Comparison of ENCODE assay signal across 1 fruit fly cellular context in genomic region chrX:3380198-3380597, dm6.
TF ChIP-seq lines count a peak whose summit lies in the region.

No protein-coding gene starts in this region.

TF ChIP-seq in whole organism, prepupa, 60 proteins besides CTCF, POLR2A, EP300 and RAD21 (continued from another document):
- TF ChIP-seq achi (GFP tag; optimal IDR thresholded peaks at IDR 0.05; lab: Kevin White, UChicago) (peak; percentile 58), net (GFP tag; optimal IDR thresholded peaks at IDR 0.05; lab: Kevin White, UChicago) (peak; percentile 77), CG4318 (GFP tag; optimal IDR thresholded peaks at IDR 0.05; lab: Kevin White, UChicago) (peak; percentile 47), CG8632 (GFP tag; optimal IDR thresholded peaks at IDR 0.05; lab: Kevin White, UChicago) (peak; percentile 55), Sox15 (GFP tag; optimal IDR thresholded peaks at IDR 0.05; lab: Kevin White, UChicago) (peak; percentile 17), dac (GFP tag; optimal IDR thresholded peaks at IDR 0.05; lab: Kevin White, UChicago) (peak; percentile 38), dsx (GFP tag; optimal IDR thresholded peaks at IDR 0.05; lab: Kevin White, UChicago; ENCODE audit: poor library complexity, severe bottlenecking) (peak; percentile 55), CG3919 (GFP tag; optimal IDR thresholded peaks at IDR 0.05; lab: Kevin White, UChicago) (peak; percentile 68), CG7368 (GFP tag; optimal IDR thresholded peaks at IDR 0.05; lab: Kevin White, UChicago) (peak; percentile 54), CG16779 (tag; optimal IDR thresholded peaks at IDR 0.05; lab: Kevin White, UChicago) (peak; percentile 22), topi (GFP tag; optimal IDR thresholded peaks at IDR 0.05; lab: Kevin White, UChicago) (peak; percentile 48), Hr38 (GFP tag; optimal IDR thresholded peaks at IDR 0.05; lab: Kevin White, UChicago) (no peak), CG6792 (GFP tag; optimal IDR thresholded peaks at IDR 0.05; lab: Kevin White, UChicago) (peak; percentile 57), Smox (GFP tag; optimal IDR thresholded peaks at IDR 0.05; lab: Kevin White, UChicago) (peak; percentile 37), eg (GFP tag; IDR thresholded peaks at IDR 0.05; lab: Robert Waterston, UW) (peak; percentile 87), Ets96B (tag; optimal IDR thresholded peaks at IDR 0.05; lab: Kevin White, UChicago) (peak; percentile 70), ss (GFP tag; optimal IDR thresholded peaks at IDR 0.05; lab: Kevin White, UChicago) (peak; percentile 23 to 60), CG9139 (GFP tag; optimal IDR thresholded peaks at IDR 0.05; lab: Kevin White, UChicago) (peak; percentile 10), fkh (GFP tag; optimal IDR thresholded peaks at IDR 0.05; lab: Kevin White, UChicago) (no peak), CG11294 (GFP tag; IDR thresholded peaks at IDR 0.05; lab: Robert Waterston, UW) (peak; percentile 59), CG8119 (GFP tag; IDR thresholded peaks at IDR 0.05; lab: Robert Waterston, UW) (peak; percentile 81), CG31627 (GFP tag; optimal IDR thresholded peaks at IDR 0.05; lab: Kevin White, UChicago) (peak; percentile 49), OdsH (GFP tag; optimal IDR thresholded peaks at IDR 0.05; lab: Kevin White, UChicago) (peak; percentile 69), spab (GFP tag; optimal IDR thresholded peaks at IDR 0.05; lab: Kevin White, UChicago) (peak; percentile 51), Eip93F (GFP tag; optimal IDR thresholded peaks at IDR 0.05; lab: Kevin White, UChicago) (no peak), CG11762 (GFP tag; optimal IDR thresholded peaks at IDR 0.05; lab: Kevin White, UChicago; ENCODE audit: insufficient read depth) (peak; percentile 51), CG10631 (GFP tag; optimal IDR thresholded peaks at IDR 0.05; lab: Kevin White, UChicago) (peak; percentile 63), CG8319 (GFP tag; optimal IDR thresholded peaks at IDR 0.05; lab: Kevin White, UChicago) (peak; percentile 39), CG34406 (GFP tag; optimal IDR thresholded peaks at IDR 0.05; lab: Kevin White, UChicago) (peak; percentile 51), Gug (GFP tag; IDR thresholded peaks at IDR 0.05; lab: Robert Waterston, UW) (peak; percentile 48), esn (GFP tag; optimal IDR thresholded peaks at IDR 0.05; lab: Kevin White, UChicago) (peak; percentile 42), CG1621 (tag; optimal IDR thresholded peaks at IDR 0.05; lab: Kevin White, UChicago) (peak; percentile 73), Blimp-1 (GFP tag; optimal IDR thresholded peaks at IDR 0.05; lab: Kevin White, UChicago) (no peak), fd59A (GFP tag; optimal IDR thresholded peaks at IDR 0.05; lab: Kevin White, UChicago) (peak; percentile 60), svp (GFP tag; lab: Kevin White, UChicago) (peak; percentile 78)
TF ChIP-seq in whole organism, prepupa: peak in this region for 52.
